Fruit fly (Drosophila melanogaster) whole organism, wandering third instar larva: ENCODE data around the gene CG31548.

ENCODE experiments used
- Abd-B ChIP-seq: fragments of >200 bp; optimal IDR thresholded peaks from 2 replicates; lab custom pipeline; 2017; ENCODE audit warnings: missing biosample characterization, missing genetic modification characterization
- CG32264 ChIP-seq: fragments of 200-800 bp; sonication (Bioruptor generic); optimal IDR thresholded peaks from 2 replicates; lab custom pipeline; 2016; ENCODE audit warnings: missing biosample characterization, missing genetic modification characterization
- CG9705 ChIP-seq: fragments of 200-800 bp; sonication (Bioruptor generic); optimal IDR thresholded peaks from 2 replicates; lab custom pipeline; 2018; ENCODE audit warnings: missing biosample characterization, mild to moderate bottlenecking, missing genetic modification characterization
- CrebA ChIP-seq: fragments of 200-800 bp; sonication (Bioruptor generic); optimal IDR thresholded peaks from 2 replicates; lab custom pipeline; 2016; ENCODE audit warnings: missing biosample characterization, mild to moderate bottlenecking, missing genetic modification characterization, borderline replicate concordance
- Dfd ChIP-seq: fragments of >200 bp; optimal IDR thresholded peaks from 2 replicates; lab custom pipeline; 2017; ENCODE audit warnings: missing biosample characterization, missing genetic modification characterization
- Dif ChIP-seq: fragments of 200-275, 200-300 bp; sonication (Bioruptor generic); optimal IDR thresholded peaks from 2 replicates; lab custom pipeline; 2018; ENCODE audit warnings: missing biosample characterization, missing genetic modification characterization; ENCODE audit not compliant: partially characterized antibody
- GATAd ChIP-seq: sonication (Bioruptor generic); optimal IDR thresholded peaks from 2 replicates; lab custom pipeline; 2016; ENCODE audit warnings: missing biosample characterization, missing genetic modification characterization
- HLH106 ChIP-seq: fragments of 200-800 bp; optimal IDR thresholded peaks from 3 replicates; lab custom pipeline; 2019; ENCODE audit warnings: missing biosample characterization, mild to moderate bottlenecking, missing genetic modification characterization, moderate library complexity
- Hnf4 ChIP-seq: fragments of 200-800 bp; sonication (Bioruptor generic); optimal IDR thresholded peaks from 2 replicates; lab custom pipeline; 2016; ENCODE audit warnings: missing biosample characterization, mild to moderate bottlenecking, missing genetic modification characterization
- Hr78 ChIP-seq: fragments of >200 bp; optimal IDR thresholded peaks from 2 replicates; lab custom pipeline; 2017; ENCODE audit warnings: missing biosample characterization, missing genetic modification characterization
- Hr83 ChIP-seq: fragments of 200-300 bp; sonication (Bioruptor generic); optimal IDR thresholded peaks from 2 replicates; lab custom pipeline; 2016; ENCODE audit warnings: missing biosample characterization, mild to moderate bottlenecking, missing genetic modification characterization, moderate library complexity; ENCODE audit not compliant: poor library complexity, severe bottlenecking
- Jra ChIP-seq: sonication (Bioruptor generic); optimal IDR thresholded peaks from 2 replicates; lab custom pipeline; 2016; ENCODE audit warnings: missing biosample characterization, missing genetic modification characterization
- Mio ChIP-seq: sonication (Bioruptor generic); optimal IDR thresholded peaks from 2 replicates; lab custom pipeline; 2016; ENCODE audit warnings: missing biosample characterization, missing genetic modification characterization
- Myc ChIP-seq: fragments of >200 bp; optimal IDR thresholded peaks from 2 replicates; lab custom pipeline; 2017
- N ChIP-seq: fragments of >200 bp; optimal IDR thresholded peaks from 2 replicates; lab custom pipeline; 2018; ENCODE audit warnings: missing biosample characterization, missing external identifiers, missing genetic modification characterization
- OdsH ChIP-seq: fragments of 200-800 bp; sonication (Bioruptor generic); optimal IDR thresholded peaks from 2 replicates; lab custom pipeline; 2016; ENCODE audit warnings: missing biosample characterization, mild to moderate bottlenecking, missing genetic modification characterization
- Rel ChIP-seq, 2 experiments: fragments of 200-800 bp; sonication (Bioruptor generic) in 1 of 2; optimal IDR thresholded peaks; 2 replicates in 1 of 2; 3 replicates in 1 of 2; lab custom pipeline; 2016 to 2019; ENCODE audit warnings: mild to moderate bottlenecking in 2 of 2, missing biosample characterization in 2 of 2, missing genetic modification characterization in 2 of 2, moderate library complexity in 1 of 2
- Sp1 ChIP-seq: fragments of 200-800 bp; sonication (Bioruptor generic); optimal IDR thresholded peaks from 3 replicates; lab custom pipeline; 2019; ENCODE audit warnings: missing biosample characterization, mild to moderate bottlenecking, missing genetic modification characterization, moderate library complexity
- Vsx2 ChIP-seq: fragments of 200-300, 225-300 bp; sonication (Bioruptor generic); optimal IDR thresholded peaks from 2 replicates; lab custom pipeline; 2018; ENCODE audit warnings: missing biosample characterization, missing genetic modification characterization; ENCODE audit not compliant: partially characterized antibody
- br ChIP-seq: fragments of 200-800 bp; sonication (Bioruptor generic); optimal IDR thresholded peaks from 2 replicates; lab custom pipeline; 2016; ENCODE audit warnings: missing biosample characterization, missing genetic modification characterization
- brk ChIP-seq: fragments of 200-800 bp; sonication (Bioruptor generic); optimal IDR thresholded peaks from 2 replicates; lab custom pipeline; 2016; ENCODE audit warnings: missing biosample characterization, mild to moderate bottlenecking, missing genetic modification characterization
- dl ChIP-seq, 2 experiments: fragments of 175-275, 200-275 bp in 1 of 2; fragments of 200-275 bp in 1 of 2; sonication (Bioruptor generic); optimal IDR thresholded peaks; lab custom pipeline; 2018; ENCODE audit warnings: mild to moderate bottlenecking in 2 of 2, missing biosample characterization in 2 of 2, missing genetic modification characterization in 2 of 2, moderate library complexity in 2 of 2; ENCODE audit not compliant: partially characterized antibody in 2 of 2, insufficient read depth in 1 of 2
- dmrt93B ChIP-seq: fragments of 200-800 bp; sonication (Bioruptor generic); optimal IDR thresholded peaks from 2 replicates; lab custom pipeline; 2018; ENCODE audit warnings: missing biosample characterization, mild to moderate bottlenecking, missing genetic modification characterization
- dsf ChIP-seq: sonication (Bioruptor generic); optimal IDR thresholded peaks from 2 replicates; lab custom pipeline; 2016; ENCODE audit warnings: missing biosample characterization, missing genetic modification characterization, borderline replicate concordance
- ey ChIP-seq: fragments of 200-800 bp; sonication (Bioruptor generic); optimal IDR thresholded peaks from 2 replicates; lab custom pipeline; 2016; ENCODE audit warnings: missing biosample characterization, missing genetic modification characterization
- foxo ChIP-seq, 2 experiments: fragments of 200-800 bp; sonication (Bioruptor generic); optimal IDR thresholded peaks; 2 replicates in 1 of 2; 3 replicates in 1 of 2; lab custom pipeline; 2016 to 2017; ENCODE audit warnings: missing biosample characterization in 2 of 2, missing genetic modification characterization in 2 of 2
- fru ChIP-seq: fragments of 200-800 bp; sonication (Bioruptor generic); optimal IDR thresholded peaks from 3 replicates; lab custom pipeline; 2016; ENCODE audit warnings: missing biosample characterization, mild to moderate bottlenecking, missing genetic modification characterization
- h ChIP-seq: fragments of 200-800 bp; sonication (Bioruptor generic); optimal IDR thresholded peaks from 3 replicates; lab custom pipeline; 2016; ENCODE audit warnings: missing biosample characterization, mild to moderate bottlenecking, missing genetic modification characterization
- jim ChIP-seq: fragments of 175-275, 200-325 bp; sonication (Bioruptor generic); optimal IDR thresholded peaks from 2 replicates; lab custom pipeline; 2016; ENCODE audit warnings: missing biosample characterization, mild to moderate bottlenecking, missing genetic modification characterization
- lola ChIP-seq: fragments of >200 bp; optimal IDR thresholded peaks from 2 replicates; lab custom pipeline; 2017; ENCODE audit warnings: missing biosample characterization, missing genetic modification characterization
- pan ChIP-seq: fragments of >200 bp; optimal IDR thresholded peaks from 2 replicates; lab custom pipeline; 2017
- psq ChIP-seq: fragments of 200-800 bp; sonication (Bioruptor generic); optimal IDR thresholded peaks from 3 replicates; lab custom pipeline; 2017; ENCODE audit warnings: missing biosample characterization, mild to moderate bottlenecking, missing genetic modification characterization, moderate library complexity
- rgr ChIP-seq: fragments of 200-800 bp; sonication (Bioruptor generic); optimal IDR thresholded peaks from 3 replicates; lab custom pipeline; 2016; ENCODE audit warnings: missing biosample characterization, mild to moderate bottlenecking, missing genetic modification characterization
- sage ChIP-seq: fragments of 200-800 bp; sonication (Bioruptor generic); optimal IDR thresholded peaks from 2 replicates; lab custom pipeline; 2016; ENCODE audit warnings: missing biosample characterization, mild to moderate bottlenecking, missing genetic modification characterization
- sv ChIP-seq: fragments of 200-800 bp; sonication (Bioruptor generic); optimal IDR thresholded peaks from 3 replicates; lab custom pipeline; 2016; ENCODE audit warnings: missing biosample characterization, missing genetic modification characterization
- tai ChIP-seq: sonication (Bioruptor generic); optimal IDR thresholded peaks from 2 replicates; lab custom pipeline; 2016; ENCODE audit warnings: missing biosample characterization, missing genetic modification characterization
- usp ChIP-seq: fragments of >200 bp; optimal IDR thresholded peaks from 2 replicates; lab custom pipeline; 2017; ENCODE audit warnings: missing biosample characterization, missing genetic modification characterization
- woc ChIP-seq: sonication (Bioruptor generic); optimal IDR thresholded peaks from 2 replicates; lab custom pipeline; 2016; ENCODE audit warnings: missing biosample characterization, mild to moderate bottlenecking, missing genetic modification characterization

The CG31548 gene

DNA sequence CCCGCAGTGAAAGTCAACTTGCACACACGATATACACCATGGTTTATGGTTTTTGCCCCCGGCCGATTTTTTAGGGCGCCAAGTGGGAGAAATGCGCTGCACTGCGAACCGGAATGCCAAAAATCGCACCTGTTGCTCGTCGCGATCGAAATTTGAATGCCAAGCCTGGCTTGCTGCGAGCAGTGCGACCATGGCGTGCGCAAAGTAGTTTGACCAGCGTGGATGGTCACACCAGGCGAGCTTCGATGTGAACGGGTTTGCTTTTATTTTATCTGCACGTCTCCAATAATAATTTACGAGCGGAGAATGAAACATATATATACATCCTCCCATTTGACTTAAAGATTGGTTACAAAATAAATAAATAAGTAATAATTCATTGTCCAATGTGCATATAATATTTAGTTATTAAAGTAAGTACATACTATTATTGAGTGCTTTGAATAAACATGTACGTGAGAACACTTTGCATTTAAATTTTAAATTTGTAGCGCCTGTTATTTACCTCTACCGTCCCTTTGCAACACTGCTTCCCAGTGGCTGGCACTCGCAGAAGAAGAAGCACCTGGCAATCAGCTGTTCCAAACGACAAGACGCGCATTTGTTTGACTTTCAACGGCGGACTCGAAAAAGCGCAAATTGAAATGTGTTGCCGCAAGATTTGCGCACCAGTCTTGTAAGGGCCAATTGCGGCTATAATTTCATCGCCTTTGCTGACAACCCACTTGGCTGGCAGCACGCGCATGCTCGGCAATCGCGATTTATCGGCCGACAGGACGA, 48.8 kb upstream of the CG31548 start, which contains the start of the genes Rab23 and plx:
TSS of gene Rab23 (minus strand) at position 166 of the 780 bp plus-strand sequence.
TSS of gene plx (plus strand) at position 587 of the 780 bp plus-strand sequence.
- TF ChIP-seq Dif (GFP tag; lab: Kevin White, UChicago) (peak; percentile 51), foxo (GFP tag; optimal IDR thresholded peaks at IDR 0.05; lab: Kevin White, UChicago) (peak in 1 of 2 experiments; percentile 28), Hnf4 (peak; percentile 54), N (GFP tag; lab: Kevin White, UChicago) (no peak), GATAd (GFP tag; lab: Kevin White, UChicago) (no peak), sage (no peak), ey (no peak), Dfd (GFP tag; lab: Kevin White, UChicago) (no peak), woc (GFP tag; lab: Kevin White, UChicago) (no peak), fru (GFP tag; lab: Kevin White, UChicago) (no peak), Hr83 (no peak), h (GFP tag; lab: Kevin White, UChicago) (peak; percentile 29), dmrt93B (GFP tag; lab: Kevin White, UChicago) (no peak), sv (GFP tag; lab: Kevin White, UChicago) (no peak), CG9705 (no peak), Rel (GFP tag; optimal IDR thresholded peaks at IDR 0.05; lab: Kevin White, UChicago) (no peak), Rel (tag; optimal IDR thresholded peaks at IDR 0.05; lab: Kevin White, UChicago) (no peak), OdsH (GFP tag; lab: Kevin White, UChicago) (peak; percentile 4), br (GFP tag; lab: Kevin White, UChicago) (no peak), dl (GFP tag; optimal IDR thresholded peaks at IDR 0.05; lab: Kevin White, UChicago; ENCODE audit: insufficient read depth in 1 of 2, partially characterized antibody in 2 of 2) (no peak), Myc (lab: Kevin White, UChicago) (peak; percentile 53), brk (GFP tag; lab: Kevin White, UChicago) (no peak), rgr (GFP tag; lab: Kevin White, UChicago) (peak; percentile 39), dsf (GFP tag; lab: Kevin White, UChicago) (no peak), Hr78 (no peak), psq (GFP tag; lab: Kevin White, UChicago) (no peak), usp (no peak), Abd-B (GFP tag; lab: Kevin White, UChicago) (no peak), Sp1 (GFP tag; lab: Kevin White, UChicago) (no peak), Mio (GFP tag; lab: Kevin White, UChicago) (no peak), jim (GFP tag; lab: Kevin White, UChicago) (no peak), CrebA (no peak), Jra (GFP tag; lab: Kevin White, UChicago) (peak; percentile 19), tai (GFP tag; lab: Kevin White, UChicago) (peak; percentile 31), HLH106 (tag; lab: Kevin White, UChicago) (peak; percentile 18), lola (GFP tag; lab: Kevin White, UChicago) (no peak), CG32264 (GFP tag; lab: Kevin White, UChicago) (no peak), pan (no peak), Vsx2 (GFP tag; lab: Kevin White, UChicago) (no peak)
- TF ChIP-seq, all 38 proteins: peak for 10

DNA sequence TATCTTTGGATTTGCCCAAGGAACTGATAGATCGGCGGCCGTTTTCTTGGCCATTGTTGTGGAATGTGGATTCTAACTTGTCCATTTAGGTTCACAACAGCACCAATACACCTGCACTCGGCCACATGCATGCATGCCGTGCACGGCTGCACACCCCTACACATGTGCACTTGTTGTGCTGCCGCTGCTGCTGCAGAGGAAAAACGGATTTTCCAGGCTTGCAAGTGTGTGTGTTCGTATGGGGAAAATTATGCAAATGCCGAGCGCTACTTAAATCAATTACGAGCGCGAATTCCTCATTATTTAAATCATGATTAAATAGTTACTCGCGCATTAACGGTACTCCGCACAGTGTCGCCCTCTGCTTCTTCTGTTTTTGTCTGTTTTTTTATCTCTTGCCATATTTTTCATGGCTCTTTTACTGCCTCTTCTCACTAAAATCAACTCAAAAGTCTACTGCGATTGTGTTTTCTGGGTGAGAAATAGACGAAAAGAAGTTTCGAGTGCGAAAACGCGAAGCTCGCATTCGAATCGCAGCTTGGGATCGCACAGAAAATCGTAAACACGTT, 48.0 kb upstream of the CG31548 start:
- no peak for TF ChIP-seq brk (GFP tag; lab: Kevin White, UChicago)
- no peak for TF ChIP-seq Hnf4
